Worm (Caenorhabditis elegans): ENCODE measurements around the gene C16D2.3.

DNA sequence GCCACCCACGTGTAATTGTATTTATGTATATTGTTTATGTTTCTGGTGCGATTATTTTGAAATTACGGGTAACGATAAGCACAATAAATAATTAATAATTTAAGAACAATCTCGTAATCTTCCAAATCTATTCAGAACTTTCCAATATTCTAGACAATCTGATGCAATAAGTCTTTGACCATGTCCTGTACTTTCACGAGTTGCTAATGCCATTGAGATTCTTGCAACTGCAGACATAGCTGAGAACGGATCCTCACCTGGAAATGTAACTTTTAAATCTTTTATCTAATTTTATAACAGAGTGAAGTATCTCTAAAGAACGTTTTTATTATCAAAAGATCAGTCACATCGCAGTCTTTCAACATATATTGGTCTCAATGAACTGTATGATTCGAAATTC is 25.4 kb downstream of the C16D2.3 start:
- no peak for TF ChIP-seq tab-1 (GFP tag; IDR thresholded peaks at IDR 0.05)
- TF ChIP-seq cog-1 (tag; optimal IDR thresholded peaks at IDR 0.05), result no peak
- TF ChIP-seq flt-1 (GFP tag; IDR thresholded peaks at IDR 0.05), result no peak
- TF ChIP-seq klf-2 (GFP tag; conservative IDR thresholded peaks at IDR 0.05), result no peak
